Fruit fly (Drosophila melanogaster) whole organism, pupa: ENCODE measurements around the gene eEF1delta.
A peak's percentile ranks its signal among the peaks of the same experiment; 100 is the strongest.

Experiments used
- CG10348 ChIP-seq: fragments of 200-800 bp; sonication (Bioruptor generic); IDR thresholded peaks from 2 replicates; pipeline ENCODE4 v1.3.6; 2022; ENCODE audit warnings: missing biosample characterization, missing genetic modification characterization
- CG12605 ChIP-seq: fragments of 200-800 bp; sonication (Bioruptor generic); IDR thresholded peaks from 2 replicates; pipeline ENCODE4 v1.3.6; 2022; ENCODE audit warnings: missing biosample characterization, missing genetic modification characterization
- CG13204 ChIP-seq: fragments of 200-800 bp; sonication (Bioruptor generic); optimal IDR thresholded peaks from 2 replicates; lab custom pipeline; 2018; ENCODE audit warnings: missing biosample characterization, mild to moderate bottlenecking, missing genetic modification characterization, moderate library complexity
- CG14655 ChIP-seq: fragments of 200-800 bp; sonication (Bioruptor generic); optimal IDR thresholded peaks from 3 replicates; lab custom pipeline; 2017; ENCODE audit warnings: mild to moderate bottlenecking, missing biosample characterization, missing genetic modification reagents, missing genetic modification characterization
- CG15710 ChIP-seq: fragments of 200-800 bp; sonication (Bioruptor generic); optimal IDR thresholded peaks from 2 replicates; lab custom pipeline; 2018; ENCODE audit warnings: missing biosample characterization, mild to moderate bottlenecking, missing genetic modification characterization, moderate library complexity
- CG17806 ChIP-seq: fragments of 200-800 bp; sonication (Bioruptor generic); optimal IDR thresholded peaks from 2 replicates; lab custom pipeline; 2018; ENCODE audit warnings: missing biosample characterization, mild to moderate bottlenecking, missing genetic modification characterization, moderate library complexity
- CG32121 ChIP-seq: fragments of 200-800 bp; sonication (Bioruptor generic); IDR thresholded peaks from 2 replicates; pipeline ENCODE4 v1.3.6; 2022; ENCODE audit warnings: missing biosample characterization, missing genetic modification characterization
- CG34367 ChIP-seq: fragments of 200-800 bp; sonication (Bioruptor generic); optimal IDR thresholded peaks from 2 replicates; lab custom pipeline; 2018; ENCODE audit warnings: missing biosample characterization, mild to moderate bottlenecking, missing genetic modification characterization
- CG4496 ChIP-seq: fragments of 200-800 bp; sonication (Bioruptor generic); IDR thresholded peaks from 3 replicates; pipeline ENCODE4 v1.3.6; 2022; ENCODE audit warnings: missing biosample characterization, missing genetic modification characterization
- CG8159 ChIP-seq: fragments of 200-800 bp; sonication (Bioruptor generic); optimal IDR thresholded peaks from 3 replicates; lab custom pipeline; 2018; ENCODE audit warnings: missing biosample characterization, mild to moderate bottlenecking, missing genetic modification characterization, moderate library complexity
- CG8301 ChIP-seq: fragments of 200-800 bp; sonication (Bioruptor generic); optimal IDR thresholded peaks from 2 replicates; lab custom pipeline; 2018; ENCODE audit warnings: missing biosample characterization, mild to moderate bottlenecking, missing genetic modification characterization
- CG9948 ChIP-seq: fragments of 200-800 bp; sonication (Bioruptor generic); optimal IDR thresholded peaks from 2 replicates; lab custom pipeline; 2018; ENCODE audit warnings: missing biosample characterization, mild to moderate bottlenecking, missing genetic modification characterization, moderate library complexity
- D1 ChIP-seq: fragments of 200-800 bp; sonication (Bioruptor generic); optimal IDR thresholded peaks from 2 replicates; lab custom pipeline; 2018; ENCODE audit warnings: missing biosample characterization, mild to moderate bottlenecking, missing genetic modification characterization, moderate library complexity
- EcR ChIP-seq: fragments of 200-800 bp; sonication (Bioruptor generic); optimal IDR thresholded peaks from 3 replicates; lab custom pipeline; 2019; ENCODE audit warnings: missing biosample characterization, missing genetic modification characterization, mild to moderate bottlenecking, moderate library complexity, missing genetic modification reagents
- Ets98B ChIP-seq: fragments of 200-800 bp; sonication (Bioruptor generic); IDR thresholded peaks from 2 replicates; pipeline ENCODE4 v1.3.6; 2022; ENCODE audit warnings: missing biosample characterization, missing genetic modification characterization
- Pif1A ChIP-seq: fragments of 200-800 bp; sonication (Bioruptor generic); optimal IDR thresholded peaks from 3 replicates; lab custom pipeline; 2016; ENCODE audit warnings: missing biosample characterization, missing genetic modification characterization
- Pif1B ChIP-seq: fragments of 200-800 bp; sonication (Bioruptor generic); optimal IDR thresholded peaks from 3 replicates; lab custom pipeline; 2016; ENCODE audit warnings: missing biosample characterization, missing genetic modification characterization
- Snoo ChIP-seq: fragments of 200-800 bp; sonication (Bioruptor generic); optimal IDR thresholded peaks from 3 replicates; lab custom pipeline; 2017; ENCODE audit warnings: missing biosample characterization, mild to moderate bottlenecking, missing genetic modification characterization, inconsistent platforms
- fd96Ca ChIP-seq: fragments of 200-800 bp; sonication (Bioruptor generic); IDR thresholded peaks from 3 replicates; pipeline ENCODE4 v1.3.6; 2022; ENCODE audit warnings: missing biosample characterization, missing genetic modification characterization
- gl ChIP-seq: fragments of 200-800 bp; sonication (Bioruptor generic); optimal IDR thresholded peaks from 2 replicates; lab custom pipeline; 2018; ENCODE audit warnings: missing biosample characterization, mild to moderate bottlenecking, missing genetic modification characterization
- rn ChIP-seq: fragments of 200-800 bp; sonication (Bioruptor generic); IDR thresholded peaks from 2 replicates; pipeline ENCODE4 v1.3.6; 2022; ENCODE audit warnings: missing biosample characterization, missing genetic modification characterization

The eEF1delta gene

DNA sequence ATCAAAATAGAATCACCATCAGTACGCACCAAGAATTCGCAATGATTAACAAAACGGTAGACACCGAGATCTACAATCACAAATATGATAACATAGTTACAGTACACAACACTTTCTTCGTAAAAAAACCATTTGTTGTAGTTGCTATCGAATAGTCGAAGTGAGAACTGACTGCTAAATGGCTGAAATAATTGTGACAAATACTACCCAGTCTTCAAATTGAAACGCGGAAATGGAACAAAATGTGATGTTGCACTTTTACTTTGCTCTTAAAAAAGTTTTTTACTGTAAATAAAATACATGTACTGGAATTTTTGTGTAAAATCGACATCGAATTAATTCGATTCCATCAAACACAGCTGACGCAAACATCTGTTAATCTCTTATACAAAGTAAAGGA lies 797 bp upstream of the eEF1delta start, which contains the start of gene ova:
Gene ova (minus strand): TSS at position 183 of the 400 bp plus-strand sequence.
- no peak for TF ChIP-seq CG15710
- no peak for TF ChIP-seq CG17806 (tag; lab: Kevin White, UChicago)
- TF ChIP-seq Snoo (tag; lab: Kevin White, UChicago), result no peak
- no peak for TF ChIP-seq Ets98B (GFP tag; lab: Robert Waterston, UW)
- TF ChIP-seq rn, result no peak
- no peak for TF ChIP-seq CG13204 (GFP tag; lab: Kevin White, UChicago)
- TF ChIP-seq CG9948 (tag; lab: Kevin White, UChicago), result no peak
- no peak for TF ChIP-seq CG32121
- no peak for TF ChIP-seq gl (tag; lab: Kevin White, UChicago)

DNA sequence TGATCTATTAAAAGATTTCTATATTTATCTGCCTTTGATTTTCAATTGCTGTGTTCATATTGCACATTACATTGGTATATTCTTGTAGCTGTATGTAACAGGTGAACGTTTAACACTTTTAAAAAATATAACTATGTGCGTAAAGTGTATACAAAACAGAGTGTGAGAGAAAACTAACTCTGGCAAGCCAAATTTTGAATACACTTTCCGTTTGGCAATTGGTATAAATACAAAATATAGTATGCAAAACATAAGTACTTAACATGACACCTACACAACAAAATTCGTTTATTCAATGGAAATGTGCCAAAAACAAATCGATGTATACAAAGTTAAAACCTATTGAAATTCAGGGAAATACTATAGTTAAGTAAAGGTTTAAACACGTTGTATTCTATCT lies 520 bp downstream of the eEF1delta start:
- TF ChIP-seq CG14655 (no peak), fd96Ca (GFP tag; lab: Robert Waterston, UW) (no peak), CG8301 (tag; lab: Kevin White, UChicago) (no peak), Snoo (tag; lab: Kevin White, UChicago) (no peak), CG8159 (tag; lab: Kevin White, UChicago) (no peak), CG34367 (no peak), Pif1B (GFP tag; lab: Kevin White, UChicago) (no peak), D1 (no peak), CG32121 (no peak)

DNA sequence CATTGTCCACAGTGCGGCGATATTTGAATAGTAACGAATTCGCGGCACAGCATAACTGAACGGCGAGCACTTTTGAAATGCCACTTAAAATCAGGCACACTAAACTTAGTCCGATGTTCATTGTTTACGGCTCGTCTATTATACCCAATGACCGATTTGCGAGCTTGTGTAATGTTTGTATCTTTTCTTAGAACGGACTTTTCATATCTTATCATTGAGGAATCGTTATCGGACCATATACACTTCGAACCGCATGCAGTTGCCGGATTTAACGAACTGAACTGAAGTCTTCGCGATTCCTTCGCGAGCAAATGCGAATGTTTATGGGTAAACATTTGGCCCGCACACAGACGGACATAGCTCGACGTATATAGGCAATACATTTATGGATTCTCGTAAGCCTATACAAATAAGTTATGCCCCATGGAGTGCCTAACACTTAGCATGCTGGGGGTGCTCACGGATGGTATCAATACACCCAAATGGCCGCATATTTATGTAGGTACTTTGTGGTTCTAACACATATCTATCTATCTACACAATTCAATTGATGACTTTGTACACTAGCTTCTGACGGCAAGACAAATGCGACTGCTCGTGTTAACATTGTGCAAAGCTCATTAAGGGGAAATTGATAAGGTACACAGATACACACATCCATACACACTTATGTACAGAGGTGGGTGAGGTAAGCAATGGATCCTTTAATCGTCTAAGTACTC lies 5.6 kb downstream of the eEF1delta start, which contains the start of gene mthl15:
Gene mthl15 (minus strand): TSS at position 593 of the 722 bp plus-strand sequence.
- TF ChIP-seq CG15710 (no peak), Snoo (tag; lab: Kevin White, UChicago) (no peak), EcR (GFP tag; lab: Kevin White, UChicago) (no peak), CG8301 (tag; lab: Kevin White, UChicago) (no peak), CG10348 (GFP tag; lab: Robert Waterston, UW) (no peak), Ets98B (GFP tag; lab: Robert Waterston, UW) (no peak), Pif1A (GFP tag; lab: Kevin White, UChicago) (no peak), D1 (no peak)

DNA sequence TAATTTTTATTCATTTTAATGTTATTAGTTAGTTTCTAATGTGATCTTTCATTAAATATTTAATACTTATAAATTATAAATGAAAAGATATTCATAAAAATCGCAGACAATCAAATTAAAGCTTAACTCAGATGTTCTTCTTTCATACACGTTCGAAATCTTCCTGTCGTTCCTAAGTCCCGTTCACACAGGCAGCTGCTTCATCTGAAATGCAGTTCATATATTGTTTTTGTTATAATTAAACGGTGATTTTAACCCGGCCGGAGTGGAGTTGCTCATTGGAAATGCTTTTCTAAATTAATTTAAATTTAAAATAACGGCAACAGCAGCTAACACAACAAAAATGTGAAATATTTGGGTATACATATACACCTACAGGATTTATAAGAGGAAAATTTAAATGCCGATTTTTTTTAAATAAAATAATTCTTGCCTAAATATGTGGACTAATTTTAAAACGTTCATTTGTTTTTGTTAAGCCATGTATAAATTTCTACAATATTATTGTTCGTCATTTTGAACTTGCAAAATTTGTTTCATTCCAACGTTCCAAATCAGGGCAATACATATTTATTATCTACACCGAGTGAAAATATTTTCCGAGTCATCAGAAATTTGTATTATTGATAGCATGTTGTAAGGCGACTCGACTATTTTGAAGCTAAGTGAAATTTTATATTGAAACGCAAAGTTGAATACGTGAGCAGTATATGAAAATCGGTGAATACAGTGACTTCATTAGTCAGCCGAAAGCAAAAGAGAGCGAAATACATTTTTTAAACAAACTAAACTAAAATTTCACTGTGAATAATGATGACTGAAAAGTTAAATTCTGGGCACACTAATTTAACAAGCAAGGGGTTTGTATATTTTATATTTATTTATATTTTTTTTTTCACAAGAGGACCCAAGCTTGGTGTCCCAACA lies 6.7 kb downstream of the eEF1delta start, which contains the start of gene me31B:
Gene me31B (plus strand): TSS at position 616 of the 927 bp plus-strand sequence.
- TF ChIP-seq D1 (no peak), CG9948 (tag; lab: Kevin White, UChicago) (peak; percentile 16), fd96Ca (GFP tag; lab: Robert Waterston, UW) (no peak)

DNA sequence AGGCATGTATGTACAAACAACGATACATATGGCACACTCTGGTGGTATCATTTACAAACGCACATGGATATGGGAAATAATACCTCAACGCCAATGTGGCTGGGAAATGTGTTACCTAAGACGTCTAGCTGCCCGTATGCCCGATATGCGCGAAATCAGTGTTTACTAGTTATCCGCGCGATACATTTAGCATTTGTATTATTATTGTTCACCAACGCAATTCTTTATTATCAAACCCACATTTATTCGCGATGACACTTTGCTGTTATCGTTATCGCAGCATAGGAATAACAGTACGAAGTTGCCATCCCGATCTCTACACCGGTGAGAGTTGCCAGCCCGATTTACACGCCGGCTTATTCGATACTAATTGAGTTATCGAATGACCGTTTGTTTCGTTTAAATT lies 14.5 kb downstream of the eEF1delta start, which contains the start of gene chico:
Gene chico (minus strand): TSS at position 294 of the 406 bp plus-strand sequence.
- no peak for TF ChIP-seq CG34367
- no peak for TF ChIP-seq CG8301 (tag; lab: Kevin White, UChicago)
- no peak for TF ChIP-seq rn
- no peak for TF ChIP-seq CG13204 (GFP tag; lab: Kevin White, UChicago)
- TF ChIP-seq CG10348 (GFP tag; lab: Robert Waterston, UW), result no peak
- TF ChIP-seq fd96Ca (GFP tag; lab: Robert Waterston, UW), result no peak
- no peak for TF ChIP-seq CG9948 (tag; lab: Kevin White, UChicago)
- no peak for TF ChIP-seq CG14655
- no peak for TF ChIP-seq Snoo (tag; lab: Kevin White, UChicago)
- TF ChIP-seq EcR (GFP tag; lab: Kevin White, UChicago), result no peak
- TF ChIP-seq Ets98B (GFP tag; lab: Robert Waterston, UW), result no peak
- TF ChIP-seq CG12605, result no peak
- TF ChIP-seq CG17806 (tag; lab: Kevin White, UChicago), result no peak
- TF ChIP-seq CG4496, result no peak
- no peak for TF ChIP-seq CG8159 (tag; lab: Kevin White, UChicago)

DNA sequence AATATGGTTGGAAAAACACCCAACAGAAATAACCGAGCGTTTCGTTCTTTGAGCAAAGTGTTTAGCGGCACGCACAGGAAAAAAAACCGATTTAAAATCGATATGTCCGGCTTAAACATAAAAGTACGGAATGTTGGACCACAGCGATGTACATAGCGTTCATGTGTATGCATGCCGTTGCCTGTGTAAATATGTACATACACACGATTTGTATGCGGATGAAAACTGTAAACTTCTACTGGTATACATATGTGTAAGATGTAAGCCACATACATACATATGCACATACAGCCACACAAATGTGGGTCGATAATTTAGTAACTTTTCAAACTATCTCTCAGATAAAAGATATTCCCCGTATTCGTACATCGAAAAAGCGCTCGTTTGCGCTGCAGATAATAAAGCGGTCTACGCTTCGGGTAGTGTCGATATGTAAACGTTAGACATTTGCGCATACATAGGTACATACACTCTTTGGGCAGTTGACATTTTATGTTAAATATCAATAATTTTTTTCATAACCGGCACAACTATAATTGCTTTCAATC lies 17.4 kb downstream of the eEF1delta start:
- TF ChIP-seq CG14655, result no peak
- TF ChIP-seq CG8301 (tag; lab: Kevin White, UChicago), result no peak
- no peak for TF ChIP-seq gl (tag; lab: Kevin White, UChicago)
- no peak for TF ChIP-seq CG13204 (GFP tag; lab: Kevin White, UChicago)
- no peak for TF ChIP-seq Ets98B (GFP tag; lab: Robert Waterston, UW)
- TF ChIP-seq rn, result no peak
- no peak for TF ChIP-seq fd96Ca (GFP tag; lab: Robert Waterston, UW)
- TF ChIP-seq Snoo (tag; lab: Kevin White, UChicago), result no peak
- no peak for TF ChIP-seq CG10348 (GFP tag; lab: Robert Waterston, UW)
- TF ChIP-seq Pif1A (GFP tag; lab: Kevin White, UChicago), result no peak
- no peak for TF ChIP-seq CG15710
- TF ChIP-seq Pif1B (GFP tag; lab: Kevin White, UChicago), result no peak
- TF ChIP-seq CG9948 (tag; lab: Kevin White, UChicago), result no peak
- TF ChIP-seq CG34367, result no peak
- no peak for TF ChIP-seq CG4496
- TF ChIP-seq D1, result no peak
- no peak for TF ChIP-seq EcR (GFP tag; lab: Kevin White, UChicago)
- no peak for TF ChIP-seq CG12605
- no peak for TF ChIP-seq CG8159 (tag; lab: Kevin White, UChicago)
- no peak for TF ChIP-seq CG32121
